Fruit fly (Drosophila melanogaster) whole organism, embryonic: ENCODE data around the gene CG9928.
A peak's percentile ranks its signal among the peaks of the same experiment; 100 is the strongest.

Source experiments
- Abd-B ChIP-seq: fragments of 200-800 bp; sonication (Bioruptor generic); optimal IDR thresholded peaks from 2 replicates; lab custom pipeline; 2018; ENCODE audit warnings: missing biosample characterization, mild to moderate bottlenecking, missing genetic modification characterization, moderate library complexity
- Ada2b ChIP-seq: fragments of 200-800 bp; sonication (Bioruptor generic); IDR thresholded peaks from 2 replicates; pipeline ENCODE4 v1.3.6; 2022; ENCODE audit warnings: missing biosample characterization, missing genetic modification characterization
- Blimp-1 ChIP-seq: fragments of 200-800 bp; sonication (Bioruptor generic); optimal IDR thresholded peaks from 3 replicates; lab custom pipeline; 2018; ENCODE audit warnings: missing biosample characterization, missing genetic modification characterization, mild to moderate bottlenecking, moderate library complexity, missing genetic modification reagents
- CG10267 ChIP-seq: fragments of 200-800 bp; sonication (Bioruptor generic); optimal IDR thresholded peaks from 2 replicates; lab custom pipeline; 2018; ENCODE audit warnings: missing biosample characterization, mild to moderate bottlenecking, missing genetic modification characterization, moderate library complexity
- CG10321 ChIP-seq: fragments of 200-800 bp; sonication (Bioruptor generic); IDR thresholded peaks from 2 replicates; pipeline ENCODE4 v1.3.6; 2022; ENCODE audit warnings: missing biosample characterization, missing genetic modification characterization
- CG11398 ChIP-seq: fragments of 200-800 bp; sonication (Bioruptor generic); optimal IDR thresholded peaks from 2 replicates; lab custom pipeline; 2016; ENCODE audit warnings: missing biosample characterization, missing genetic modification characterization
- CG11456 ChIP-seq: fragments of 200-800 bp; sonication (Bioruptor generic); IDR thresholded peaks from 3 replicates; pipeline ENCODE4 v1.3.6; 2022; ENCODE audit warnings: missing biosample characterization, missing genetic modification characterization
- CG1233 ChIP-seq: fragments of 200-800 bp; sonication (Bioruptor generic); optimal IDR thresholded peaks from 4 replicates; lab custom pipeline; 2018; ENCODE audit warnings: missing biosample characterization, mild to moderate bottlenecking, missing genetic modification characterization
- CG14014 ChIP-seq: fragments of 200-800 bp; sonication (Bioruptor generic); IDR thresholded peaks from 2 replicates; pipeline ENCODE4 v1.3.6; 2022; ENCODE audit warnings: missing biosample characterization, missing genetic modification characterization
- CG14667 ChIP-seq: fragments of 200-800 bp; sonication (Bioruptor generic); IDR thresholded peaks from 2 replicates; pipeline ENCODE4 v1.3.6; 2022; ENCODE audit warnings: missing biosample characterization, missing genetic modification characterization
- CG14860 ChIP-seq: fragments of 200-800 bp; sonication (Bioruptor generic); IDR thresholded peaks from 3 replicates; pipeline ENCODE4 v1.3.6; 2022; ENCODE audit warnings: missing biosample characterization, missing genetic modification characterization; ENCODE audit not compliant: partially characterized antibody
- CG1602 ChIP-seq: fragments of 200-800 bp; sonication (Bioruptor generic); optimal IDR thresholded peaks from 3 replicates; lab custom pipeline; 2016; ENCODE audit warnings: missing biosample characterization, missing genetic modification characterization
- CG17912 ChIP-seq: fragments of 200-800 bp; sonication (Bioruptor generic); optimal IDR thresholded peaks from 2 replicates; lab custom pipeline; 2018; ENCODE audit warnings: missing biosample characterization, mild to moderate bottlenecking, missing genetic modification characterization
- CG2199 ChIP-seq: fragments of 200-800 bp; sonication (Bioruptor generic); IDR thresholded peaks from 3 replicates; pipeline ENCODE4 v1.3.6; 2022; ENCODE audit warnings: missing biosample characterization, missing genetic modification characterization
- CG2202 ChIP-seq: fragments of 200-800 bp; sonication (Bioruptor generic); optimal IDR thresholded peaks from 2 replicates; lab custom pipeline; 2018; ENCODE audit warnings: missing biosample characterization, mild to moderate bottlenecking, missing genetic modification characterization
- CG2889 ChIP-seq: fragments of 200-800 bp; sonication (Bioruptor generic); IDR thresholded peaks from 3 replicates; pipeline ENCODE4 v1.3.6; 2022; ENCODE audit warnings: missing biosample characterization, missing genetic modification characterization
- CG32772 ChIP-seq: fragments of 200-800 bp; sonication (Bioruptor generic); IDR thresholded peaks from 2 replicates; pipeline ENCODE4 v1.3.6; 2022; ENCODE audit warnings: missing biosample characterization, missing genetic modification characterization
- CG3847 ChIP-seq: fragments of 200-800 bp; sonication (Bioruptor generic); IDR thresholded peaks from 2 replicates; pipeline ENCODE4 v1.3.6; 2022; ENCODE audit warnings: missing biosample characterization, missing genetic modification characterization
- CG4707 ChIP-seq: fragments of 200-800 bp; sonication (Bioruptor generic); optimal IDR thresholded peaks from 2 replicates; lab custom pipeline; 2018; ENCODE audit warnings: missing biosample characterization, mild to moderate bottlenecking, missing genetic modification characterization, moderate library complexity
- CG5180 ChIP-seq: fragments of 200-800 bp; sonication (Bioruptor generic); optimal IDR thresholded peaks from 3 replicates; lab custom pipeline; 2017; ENCODE audit warnings: missing biosample characterization, missing genetic modification characterization, mild to moderate bottlenecking, moderate library complexity, missing genetic modification reagents
- CG6813 ChIP-seq: fragments of 200-800 bp; sonication (Bioruptor generic); optimal IDR thresholded peaks from 2 replicates; lab custom pipeline; 2017; ENCODE audit warnings: missing biosample characterization, missing genetic modification characterization, mild to moderate bottlenecking, moderate library complexity, missing genetic modification reagents
- CG6854 ChIP-seq: fragments of 200-800 bp; sonication (Bioruptor generic); optimal IDR thresholded peaks from 3 replicates; lab custom pipeline; 2017; ENCODE audit warnings: missing biosample characterization, mild to moderate bottlenecking, missing genetic modification characterization
- CG7963 ChIP-seq: fragments of 200-800 bp; sonication (Bioruptor generic); IDR thresholded peaks from 3 replicates; pipeline ENCODE4 v1.3.6; 2022; ENCODE audit warnings: missing biosample characterization, missing genetic modification characterization; ENCODE audit not compliant: partially characterized antibody
- CG8388 ChIP-seq: fragments of 200-800 bp; sonication (Bioruptor generic); optimal IDR thresholded peaks from 2 replicates; lab custom pipeline; 2019; ENCODE audit warnings: missing biosample characterization, mild to moderate bottlenecking, missing genetic modification characterization, moderate library complexity
- CHES-1-like ChIP-seq: fragments of 200-800 bp; sonication (Bioruptor generic); optimal IDR thresholded peaks from 2 replicates; lab custom pipeline; 2016; ENCODE audit warnings: missing biosample characterization, missing genetic modification characterization
- Gsc ChIP-seq: fragments of 200-800 bp; sonication (Bioruptor generic); IDR thresholded peaks from 2 replicates; pipeline ENCODE4 v1.3.6; 2022; ENCODE audit warnings: missing biosample characterization, missing genetic modification characterization
- HmgZ ChIP-seq: fragments of 200-800 bp; sonication (Bioruptor generic); optimal IDR thresholded peaks from 2 replicates; lab custom pipeline; 2018; ENCODE audit warnings: missing biosample characterization, mild to moderate bottlenecking, missing genetic modification characterization
- Hmr ChIP-seq: fragments of 200-800 bp; sonication (Bioruptor generic); optimal IDR thresholded peaks from 3 replicates; lab custom pipeline; 2017; ENCODE audit warnings: mild to moderate bottlenecking, missing biosample characterization, missing genetic modification reagents, missing genetic modification characterization
- Hr51 ChIP-seq, 2 experiments: fragments of 200-800 bp; sonication (Bioruptor generic); optimal IDR thresholded peaks; 2 replicates in 1 of 2; 3 replicates in 1 of 2; lab custom pipeline; 2016 to 2018; ENCODE audit warnings: missing biosample characterization in 2 of 2, missing genetic modification characterization in 2 of 2, mild to moderate bottlenecking in 1 of 2, moderate library complexity in 1 of 2
- Hr78 ChIP-seq, 2 experiments: fragments of 200-800 bp in 1 of 2; fragments of >200 bp in 1 of 2; sonication (Bioruptor generic) in 1 of 2; optimal IDR thresholded peaks; 2 replicates each; lab custom pipeline; 2017 to 2019; ENCODE audit warnings: missing biosample characterization in 2 of 2, missing genetic modification characterization in 2 of 2, mild to moderate bottlenecking in 1 of 2, moderate library complexity in 1 of 2
- MESR4 ChIP-seq: fragments of 200-800 bp; sonication (Bioruptor generic); optimal IDR thresholded peaks from 2 replicates; lab custom pipeline; 2018; ENCODE audit warnings: missing biosample characterization, mild to moderate bottlenecking, missing genetic modification characterization, moderate library complexity
- Meics ChIP-seq: fragments of 200-800 bp; sonication (Bioruptor generic); optimal IDR thresholded peaks from 2 replicates; lab custom pipeline; 2017; ENCODE audit warnings: missing biosample characterization, mild to moderate bottlenecking, missing genetic modification characterization
- amos ChIP-seq: fragments of 200-800 bp; sonication (Bioruptor generic); IDR thresholded peaks from 2 replicates; pipeline ENCODE4 v1.3.6; 2022; ENCODE audit warnings: missing biosample characterization, missing genetic modification characterization; ENCODE audit not compliant: partially characterized antibody
- dm ChIP-seq: fragments of 200-800 bp; sonication (Bioruptor generic); optimal IDR thresholded peaks from 3 replicates; lab custom pipeline; 2016; ENCODE audit warnings: missing biosample characterization, missing genetic modification characterization
- dmrt11E ChIP-seq: fragments of 200-800 bp; sonication (Bioruptor generic); optimal IDR thresholded peaks from 3 replicates; lab custom pipeline; 2018; ENCODE audit warnings: missing biosample characterization, mild to moderate bottlenecking, missing genetic modification characterization, moderate library complexity
- dmrt99B ChIP-seq: fragments of 200-800 bp; sonication (Bioruptor generic); optimal IDR thresholded peaks from 2 replicates; lab custom pipeline; 2018; ENCODE audit warnings: missing biosample characterization, mild to moderate bottlenecking, missing genetic modification characterization, moderate library complexity
- fru ChIP-seq: fragments of >200 bp; optimal IDR thresholded peaks from 2 replicates; lab custom pipeline; 2017
- gro ChIP-seq: fragments of 200-800 bp; sonication (Bioruptor generic); optimal IDR thresholded peaks from 2 replicates; lab custom pipeline; 2016; ENCODE audit warnings: missing biosample characterization, missing genetic modification characterization
- gsb ChIP-seq: fragments of 200-800 bp; sonication (Bioruptor generic); IDR thresholded peaks from 2 replicates; pipeline ENCODE4 v1.3.6; 2022; ENCODE audit warnings: missing biosample characterization, missing genetic modification characterization
- jigr1 ChIP-seq: fragments of 200-800 bp; sonication (Bioruptor generic); IDR thresholded peaks from 3 replicates; pipeline ENCODE4 v1.3.6; 2022; ENCODE audit warnings: missing biosample characterization, missing genetic modification characterization
- klu ChIP-seq: fragments of 200-800 bp; sonication (Bioruptor generic); IDR thresholded peaks from 2 replicates; pipeline ENCODE4 v1.3.6; 2022; ENCODE audit warnings: missing biosample characterization, missing genetic modification characterization
- knrl ChIP-seq: fragments of 200-800 bp; sonication (Bioruptor generic); IDR thresholded peaks from 3 replicates; pipeline ENCODE4 v1.3.6; 2022; ENCODE audit warnings: missing biosample characterization, missing genetic modification characterization; ENCODE audit not compliant: partially characterized antibody
- peb ChIP-seq: fragments of 200-800 bp; sonication (Bioruptor generic); IDR thresholded peaks from 2 replicates; pipeline ENCODE4 v1.3.6; 2022; ENCODE audit warnings: missing biosample characterization, missing genetic modification characterization
- pita ChIP-seq: fragments of 200-800 bp; sonication (Bioruptor generic); optimal IDR thresholded peaks from 2 replicates; lab custom pipeline; 2017; ENCODE audit warnings: missing biosample characterization, mild to moderate bottlenecking, missing genetic modification characterization
- schlank ChIP-seq: fragments of 200-800 bp; sonication (Bioruptor generic); optimal IDR thresholded peaks from 2 replicates; lab custom pipeline; 2018; ENCODE audit warnings: missing biosample characterization, mild to moderate bottlenecking, missing genetic modification characterization
- sob ChIP-seq: fragments of 200-800 bp; sonication (Bioruptor generic); IDR thresholded peaks from 2 replicates; pipeline ENCODE4 v1.3.6; 2022; ENCODE audit warnings: missing biosample characterization, missing genetic modification characterization
- toy ChIP-seq: fragments of 200-800 bp; sonication (Bioruptor generic); IDR thresholded peaks from 2 replicates; pipeline ENCODE4 v1.3.6; 2022; ENCODE audit warnings: missing biosample characterization, missing genetic modification characterization
- tup ChIP-seq: fragments of 200-800 bp; sonication (Bioruptor generic); optimal IDR thresholded peaks from 2 replicates; lab custom pipeline; 2016; ENCODE audit warnings: missing biosample characterization, mild to moderate bottlenecking, missing genetic modification characterization, moderate library complexity
- unc-4 ChIP-seq: fragments of 200-800 bp; sonication (Bioruptor generic); IDR thresholded peaks from 2 replicates; pipeline ENCODE4 v1.3.6; 2022; ENCODE audit warnings: missing biosample characterization, missing genetic modification characterization; ENCODE audit not compliant: partially characterized antibody

The CG9928 gene

dm6 chr2L:13145035-13145683, 2.5 kb upstream of the CG9928 start (continued):
- TF ChIP-seq CG2202 (tag; lab: Kevin White, UChicago) (no peak), CG1233 (GFP tag; lab: Kevin White, UChicago) (peak; percentile 54), Ada2b (peak; percentile 81), dmrt11E (no peak), MESR4 (GFP tag; lab: Kevin White, UChicago) (no peak), fru (lab: Kevin White, UChicago) (no peak), Abd-B (GFP tag; lab: Kevin White, UChicago) (peak; percentile 76), CHES-1-like (GFP tag; lab: Kevin White, UChicago) (peak; percentile 60), CG10321 (GFP tag; lab: Robert Waterston, UW) (0 out of 2 replicates have a peak, but pooled peaks have one; percentile 14), Blimp-1 (GFP tag; lab: Kevin White, UChicago) (peak; percentile 62), CG2199 (GFP tag; lab: Robert Waterston, UW) (no peak), CG17912 (GFP tag; lab: Kevin White, UChicago) (no peak), dmrt99B (tag; lab: Kevin White, UChicago) (peak; percentile 81), CG5180 (peak; percentile 45), CG6854 (peak; percentile 76), Hr51 (GFP tag; optimal IDR thresholded peaks at IDR 0.05; lab: Kevin White, UChicago) (peak; percentile 33 to 81), unc-4 (GFP tag; lab: Robert Waterston, UW) (no peak), peb (GFP tag; lab: Robert Waterston, UW) (no peak), toy (GFP tag; lab: Robert Waterston, UW) (no peak), CG2889 (GFP tag; lab: Robert Waterston, UW) (0 out of 3 replicates have a peak, but pooled peaks have one; percentile 37), amos (GFP tag; lab: Robert Waterston, UW) (no peak), gro (peak; percentile 93), Meics (GFP tag; lab: Kevin White, UChicago) (peak; percentile 90), Hmr (GFP tag; lab: Kevin White, UChicago) (peak; percentile 73), schlank (peak; percentile 6), sob (GFP tag; lab: Robert Waterston, UW) (peak; percentile 88), CG14014 (peak; percentile 89), CG11456 (peak; percentile 81), CG14667 (GFP tag; lab: Robert Waterston, UW) (peak; percentile 63), CG7963 (no peak), dm (peak; percentile 10), pita (GFP tag; lab: Kevin White, UChicago) (no peak), HmgZ (peak; percentile 54), CG6813 (GFP tag; lab: Kevin White, UChicago) (peak; percentile 67), CG3847 (peak; percentile 86), knrl (GFP tag; lab: Robert Waterston, UW) (no peak), CG4707 (no peak), CG14860 (no peak), jigr1 (peak; percentile 68; the same call in 1 of the 3 replicates), CG1602 (peak; percentile 49), gsb (peak; percentile 76; the same call in 1 of the 2 replicates), CG11398 (GFP tag; lab: Kevin White, UChicago) (peak; percentile 18), klu (peak; percentile 63), CG10267 (peak; percentile 54), Gsc (GFP tag; lab: Robert Waterston, UW) (no peak), CG32772 (peak; percentile 47), Hr78 (GFP tag; optimal IDR thresholded peaks at IDR 0.05; lab: Kevin White, UChicago) (peak in 1 of 2 experiments; percentile 17), tup (GFP tag; lab: Kevin White, UChicago) (peak; percentile 29), CG8388 (GFP tag; lab: Kevin White, UChicago) (peak; percentile 27)
